Worm (Caenorhabditis elegans) whole organism, L1 larva: Measurements from ENCODE around the gene C46F9.6.
"Not testable (repeated sequence)": the region's sequence is repeated elsewhere in the genome, so short reads cannot be mapped to it uniquely, and the experiment has no call there.

Experiments
- C34B4.2 ChIP-seq: sonication (generic microtip); optimal IDR thresholded peaks from 2 replicates; lab custom pipeline; 2017; ENCODE audit warnings: mild to moderate bottlenecking, missing genetic modification characterization, missing compliant biosample characterization
- aha-1 ChIP-seq: fragments of 150-350 bp; optimal IDR thresholded peaks from 2 replicates; lab custom pipeline; 2014; ENCODE audit warnings: missing biosample characterization, missing genetic modification characterization
- alr-1 ChIP-seq: fragments of 200-800 bp; sonication (Bioruptor generic); optimal IDR thresholded peaks from 2 replicates; lab custom pipeline; 2018; ENCODE audit warnings: borderline replicate concordance, mild to moderate bottlenecking, missing genetic modification characterization, missing compliant biosample characterization
- dpl-1 ChIP-seq, 3 experiments: fragments of 150-350 bp in 2 of 3; sonication (generic microtip) in 1 of 3; optimal IDR thresholded peaks; 2 replicates each; lab custom pipeline; 2014 to 2017; ENCODE audit warnings: missing biosample characterization in 3 of 3, missing genetic modification characterization in 3 of 3, missing genetic modification reagents in 3 of 3
- efl-1 ChIP-seq, 4 experiments: fragments of 150-350 bp; optimal IDR thresholded peaks in 3 of 4; peaks in 1 of 4; 1 replicate in 1 of 4; 2 replicates in 3 of 4; lab custom pipeline; 2014; ENCODE audit warnings: missing biosample characterization in 2 of 4, missing genetic modification characterization in 2 of 4, missing genetic modification reagents in 2 of 4
- efl-3 ChIP-seq: fragments of 200-800 bp; sonication (Bioruptor generic); optimal IDR thresholded peaks from 2 replicates; lab custom pipeline; 2018; ENCODE audit warnings: mild to moderate bottlenecking, missing genetic modification characterization, missing compliant biosample characterization
- elt-2 ChIP-seq: sonication (generic microtip); optimal IDR thresholded peaks from 2 replicates; lab custom pipeline; 2016; ENCODE audit warnings: missing genetic modification characterization, mild to moderate bottlenecking, inconsistent platforms, missing compliant biosample characterization, missing genetic modification reagents
- ets-5 ChIP-seq: fragments of 200-800 bp; sonication (Bioruptor generic); IDR thresholded peaks from 2 replicates; pipeline ENCODE4 v1.3.6; 2022; ENCODE audit warnings: missing genetic modification characterization, missing compliant biosample characterization
- fkh-8 ChIP-seq: sonication (generic microtip); optimal IDR thresholded peaks from 2 replicates; lab custom pipeline; 2016; ENCODE audit warnings: mild to moderate bottlenecking, missing genetic modification characterization, missing compliant biosample characterization
- hlh-4 ChIP-seq: sonication (generic microtip); optimal IDR thresholded peaks from 2 replicates; lab custom pipeline; 2016; ENCODE audit warnings: mild to moderate bottlenecking, missing genetic modification characterization, missing compliant biosample characterization
- isw-1 ChIP-seq: fragments of 200-800 bp; sonication (Bioruptor generic); IDR thresholded peaks from 2 replicates; pipeline ENCODE4 v1.3.6; 2022; ENCODE audit warnings: missing genetic modification characterization, missing compliant biosample characterization
- jun-1 ChIP-seq: fragments of 150-350 bp; optimal IDR thresholded peaks from 2 replicates; lab custom pipeline; 2014; ENCODE audit warnings: missing biosample characterization, missing genetic modification reagents, missing genetic modification characterization
- lin-13 ChIP-seq: fragments of 150-350 bp; optimal IDR thresholded peaks from 2 replicates; lab custom pipeline; 2014; ENCODE audit warnings: missing biosample characterization, missing genetic modification reagents, missing genetic modification characterization
- lin-39 ChIP-seq: fragments of 150-350 bp; optimal IDR thresholded peaks from 2 replicates; lab custom pipeline; 2014; ENCODE audit warnings: missing biosample characterization, missing genetic modification reagents, missing genetic modification characterization
- mdl-1 ChIP-seq, 2 experiments: fragments of 150-350 bp; optimal IDR thresholded peaks; 2 replicates each; lab custom pipeline; 2014 to 2017; ENCODE audit warnings: missing biosample characterization in 2 of 2, missing genetic modification characterization in 2 of 2, inconsistent platforms in 1 of 2
- mef-2 ChIP-seq: fragments of 150-350 bp; optimal IDR thresholded peaks from 2 replicates; lab custom pipeline; 2014; ENCODE audit warnings: missing biosample characterization, missing genetic modification characterization
- nhr-19 ChIP-seq: fragments of 200-800 bp; sonication (Bioruptor generic); conservative IDR thresholded peaks from 2 replicates; pipeline ENCODE4 v1.3.6; 2022; ENCODE audit warnings: missing genetic modification characterization, missing compliant biosample characterization
- nhr-20 ChIP-seq: sonication (generic microtip); optimal IDR thresholded peaks from 2 replicates; lab custom pipeline; 2016; ENCODE audit warnings: mild to moderate bottlenecking, missing genetic modification characterization, missing compliant biosample characterization
- nhr-71 ChIP-seq: sonication (generic microtip); optimal IDR thresholded peaks from 2 replicates; lab custom pipeline; 2016; ENCODE audit warnings: mild to moderate bottlenecking, missing genetic modification characterization, moderate library complexity, missing compliant biosample characterization
- nhr-77 ChIP-seq: fragments of 150-350 bp; optimal IDR thresholded peaks from 2 replicates; lab custom pipeline; 2014; ENCODE audit warnings: missing biosample characterization, missing genetic modification characterization
- sox-4 ChIP-seq: sonication (generic microtip); optimal IDR thresholded peaks from 2 replicates; lab custom pipeline; 2016; ENCODE audit warnings: missing genetic modification characterization, missing compliant biosample characterization
- unc-62 ChIP-seq: fragments of 150-350 bp; optimal IDR thresholded peaks from 2 replicates; lab custom pipeline; 2014; ENCODE audit warnings: missing biosample characterization, missing genetic modification reagents, missing genetic modification characterization

Gene C46F9.6

ce11 chrII:1852503-1852902, 45.5 kb upstream of the C46F9.6 start, which contains the start of gene C52E2.2:
Gene C52E2.2, plus strand, starts transcription at chrII:1852803.
- TF ChIP-seq aha-1 (tag; lab: Kevin White, UChicago) (no peak), ets-5 (GFP tag; lab: Robert Waterston, UW) (no peak), sox-4 (tag; lab: Kevin White, UChicago) (no peak), fkh-8 (tag; lab: Kevin White, UChicago) (no peak), mdl-1 (tag; optimal IDR thresholded peaks at IDR 0.05; lab: Kevin White, UChicago) (no peak), nhr-71 (tag; lab: Kevin White, UChicago) (no peak), C34B4.2 (tag; lab: Kevin White, UChicago) (no peak), mef-2 (no peak), jun-1 (tag; lab: Kevin White, UChicago) (no peak)

- not testable (repeated sequence) for TF ChIP-seq mef-2; nhr-19 (GFP tag; lab: Robert Waterston, UW); alr-1 (tag; lab: Kevin White, UChicago)
Observed at ce11 chrII:1854094-1854493, 43.9 kb upstream of the C46F9.6 start, which contains the start of gene fbxb-95. Gene fbxb-95, plus strand, starts transcription at chrII:1854394.

ce11 chrII:1861285-1861793, 36.7 kb upstream of the C46F9.6 start, which contains the start of gene C16C4.18:
Gene C16C4.18, minus strand, starts transcription at chrII:1861335.
- TF ChIP-seq dpl-1 (GFP tag; optimal IDR thresholded peaks at IDR 0.05; lab: Kevin White, UChicago) (peak in 1 of 3 experiments; percentile 20), efl-1 (optimal IDR thresholded peaks at IDR 0.05; lab: Kevin White, UChicago) (peak; percentile 34 to 64), efl-1 (GFP tag; optimal IDR thresholded peaks at IDR 0.05 in 1 of 2; lab: Kevin White, UChicago) (peak; percentile 38 to 91)
- TF ChIP-seq, all 84 proteins: peak for 2; not testable (repeated sequence) for 82

ce11 chrII:1862334-1862733, 35.7 kb upstream of the C46F9.6 start, which contains the start of gene fbxb-98:
Gene fbxb-98, plus strand, starts transcription at chrII:1862634.
- TF ChIP-seq unc-62 (GFP tag; lab: Kevin White, UChicago); efl-3 (GFP tag; lab: Kevin White, UChicago); lin-39 (tag; lab: Kevin White, UChicago): not testable (repeated sequence)

- TF ChIP-seq alr-1 (tag; lab: Kevin White, UChicago) = no peak
- TF ChIP-seq efl-1 (optimal IDR thresholded peaks at IDR 0.05; lab: Kevin White, UChicago) = no peak
- TF ChIP-seq efl-1 (GFP tag; optimal IDR thresholded peaks at IDR 0.05 in 1 of 2; lab: Kevin White, UChicago) = peak in 1 of 2 experiments; percentile 32
- no peak for TF ChIP-seq lin-13 (GFP tag; lab: Kevin White, UChicago)
- no peak for TF ChIP-seq ets-5 (GFP tag; lab: Robert Waterston, UW)
Observed at ce11 chrII:1864278-1864677, 33.8 kb upstream of the C46F9.6 start, which contains the start of gene C16C4.17. Gene C16C4.17, plus strand, starts transcription at chrII:1864578.

ce11 chrII:1865683-1866431, 32.2 kb upstream of the C46F9.6 start, which contains the start of gene math-15:
Gene math-15, plus strand, starts transcription at chrII:1866381.
- TF ChIP-seq elt-2 (tag; lab: Kevin White, UChicago) (peak; percentile 59), efl-1 (optimal IDR thresholded peaks at IDR 0.05; lab: Kevin White, UChicago) (no peak), efl-1 (GFP tag; optimal IDR thresholded peaks at IDR 0.05 in 1 of 2; lab: Kevin White, UChicago) (peak in 1 of 2 experiments; percentile 79), nhr-77 (tag; lab: Kevin White, UChicago) (no peak), isw-1 (GFP tag; lab: Robert Waterston, UW) (no peak)

- TF ChIP-seq unc-62 (GFP tag; lab: Kevin White, UChicago) (no peak), nhr-20 (tag; lab: Kevin White, UChicago) (no peak), hlh-4 (tag; lab: Kevin White, UChicago) (no peak)
Observed at ce11 chrII:1869120-1869519, 28.9 kb upstream of the C46F9.6 start, which contains the start of gene math-14. Gene math-14, plus strand, starts transcription at chrII:1869420.
